Fruit fly (Drosophila melanogaster): Measurements from ENCODE around the gene gukh.

Gene gukh

dm6 chr3R:19031210-19031609, 47.4 kb downstream of the gukh start, which contains the start of the genes Prp18 and CG6013:
Gene Prp18, minus strand, starts transcription at chr3R:19031271.
Gene CG6013, plus strand, starts transcription at chr3R:19031503.
- TF ChIP-seq EcR (GFP tag; optimal IDR thresholded peaks at IDR 0.05) (peak; percentile 11), Ets98B (GFP tag; IDR thresholded peaks at IDR 0.05) (0 out of 2 replicates have a peak, but pooled peaks have one; percentile 18), CG8301 (tag; optimal IDR thresholded peaks at IDR 0.05) (peak; percentile 1), D1 (tag; optimal IDR thresholded peaks at IDR 0.05) (no peak), CG9948 (tag; optimal IDR thresholded peaks at IDR 0.05) (peak; percentile 45), CG13204 (GFP tag; optimal IDR thresholded peaks at IDR 0.05) (no peak), CG15710 (tag; optimal IDR thresholded peaks at IDR 0.05) (peak; percentile 59), CG14655 (GFP tag; optimal IDR thresholded peaks at IDR 0.05) (no peak), gl (tag; optimal IDR thresholded peaks at IDR 0.05) (no peak), Pif1B (GFP tag; optimal IDR thresholded peaks at IDR 0.05) (no peak), CG10348 (GFP tag; IDR thresholded peaks at IDR 0.05) (no peak), CG4496 (GFP tag; IDR thresholded peaks at IDR 0.05) (no peak), CG34367 (tag; optimal IDR thresholded peaks at IDR 0.05) (peak; percentile 30), CG12605 (GFP tag; IDR thresholded peaks at IDR 0.05) (no peak), Pif1A (GFP tag; optimal IDR thresholded peaks at IDR 0.05) (no peak), CG8159 (tag; optimal IDR thresholded peaks at IDR 0.05) (peak; percentile 69), CG17806 (tag; optimal IDR thresholded peaks at IDR 0.05) (peak; percentile 15), Snoo (tag; optimal IDR thresholded peaks at IDR 0.05) (peak; percentile 10), fd96Ca (GFP tag; IDR thresholded peaks at IDR 0.05) (no peak), CG32121 (GFP tag; IDR thresholded peaks at IDR 0.05) (no peak), rn (GFP tag; IDR thresholded peaks at IDR 0.05) (no peak)

- TF ChIP-seq Ets98B (GFP tag; IDR thresholded peaks at IDR 0.05) (peak; percentile 41), D1 (tag; optimal IDR thresholded peaks at IDR 0.05) (no peak)
Observed at dm6 chr3R:19033238-19033637, 49.4 kb downstream of the gukh start, which contains the start of gene CG6026. Gene CG6026, plus strand, starts transcription at chr3R:19033538.

- TF ChIP-seq CG13204 (GFP tag; optimal IDR thresholded peaks at IDR 0.05) (no peak), Ets98B (GFP tag; IDR thresholded peaks at IDR 0.05) (no peak), CG12605 (GFP tag; IDR thresholded peaks at IDR 0.05) (no peak), CG14655 (GFP tag; optimal IDR thresholded peaks at IDR 0.05) (no peak), fd96Ca (GFP tag; IDR thresholded peaks at IDR 0.05) (no peak), CG17806 (tag; optimal IDR thresholded peaks at IDR 0.05) (no peak), Snoo (tag; optimal IDR thresholded peaks at IDR 0.05) (no peak), rn (GFP tag; IDR thresholded peaks at IDR 0.05) (no peak), CG32121 (GFP tag; IDR thresholded peaks at IDR 0.05) (no peak), CG10348 (GFP tag; IDR thresholded peaks at IDR 0.05) (no peak), CG8159 (tag; optimal IDR thresholded peaks at IDR 0.05) (no peak), Pif1B (GFP tag; optimal IDR thresholded peaks at IDR 0.05) (no peak), CG34367 (tag; optimal IDR thresholded peaks at IDR 0.05) (no peak), CG15710 (tag; optimal IDR thresholded peaks at IDR 0.05) (no peak)
Observed at dm6 chr3R:19036521-19037142, 52.8 kb downstream of the gukh start.

dm6 chr3R:19040685-19041084, 56.9 kb downstream of the gukh start:
- TF ChIP-seq fd96Ca (GFP tag; IDR thresholded peaks at IDR 0.05), result no peak

dm6 chr3R:19044638-19045037, 60.8 kb downstream of the gukh start:
- TF ChIP-seq Snoo (tag; optimal IDR thresholded peaks at IDR 0.05) (no peak), CG9948 (tag; optimal IDR thresholded peaks at IDR 0.05) (no peak), Ets98B (GFP tag; IDR thresholded peaks at IDR 0.05) (no peak), CG15710 (tag; optimal IDR thresholded peaks at IDR 0.05) (no peak), CG14655 (GFP tag; optimal IDR thresholded peaks at IDR 0.05) (no peak), D1 (tag; optimal IDR thresholded peaks at IDR 0.05) (no peak), CG12605 (GFP tag; IDR thresholded peaks at IDR 0.05) (no peak), gl (tag; optimal IDR thresholded peaks at IDR 0.05) (no peak), CG32121 (GFP tag; IDR thresholded peaks at IDR 0.05) (no peak), Pif1B (GFP tag; optimal IDR thresholded peaks at IDR 0.05) (no peak), EcR (GFP tag; optimal IDR thresholded peaks at IDR 0.05) (no peak), CG34367 (tag; optimal IDR thresholded peaks at IDR 0.05) (no peak), CG13204 (GFP tag; optimal IDR thresholded peaks at IDR 0.05) (no peak), CG17806 (tag; optimal IDR thresholded peaks at IDR 0.05) (no peak), CG8301 (tag; optimal IDR thresholded peaks at IDR 0.05) (no peak), fd96Ca (GFP tag; IDR thresholded peaks at IDR 0.05) (no peak)

dm6 chr3R:19051247-19051646, 67.4 kb downstream of the gukh start:
- TF ChIP-seq fd96Ca (GFP tag; IDR thresholded peaks at IDR 0.05), result no peak
- TF ChIP-seq CG4496 (GFP tag; IDR thresholded peaks at IDR 0.05), result no peak
- TF ChIP-seq Pif1A (GFP tag; optimal IDR thresholded peaks at IDR 0.05), result no peak
- no peak for TF ChIP-seq CG32121 (GFP tag; IDR thresholded peaks at IDR 0.05)
- TF ChIP-seq CG12605 (GFP tag; IDR thresholded peaks at IDR 0.05), result no peak
- no peak for TF ChIP-seq CG14655 (GFP tag; optimal IDR thresholded peaks at IDR 0.05)
- no peak for TF ChIP-seq Snoo (tag; optimal IDR thresholded peaks at IDR 0.05)
- no peak for TF ChIP-seq CG34367 (tag; optimal IDR thresholded peaks at IDR 0.05)
- TF ChIP-seq EcR (GFP tag; optimal IDR thresholded peaks at IDR 0.05), result no peak
- TF ChIP-seq gl (tag; optimal IDR thresholded peaks at IDR 0.05), result no peak
- TF ChIP-seq D1 (tag; optimal IDR thresholded peaks at IDR 0.05), result no peak
- no peak for TF ChIP-seq rn (GFP tag; IDR thresholded peaks at IDR 0.05)
